Worm (Caenorhabditis elegans): ENCODE measurements around the gene mrps-17.

mrps-17 gene

ce11 chrIII:6420995-6421404, 10.6 kb downstream of the mrps-17 start (continued):
- peak; percentile 30 for TF ChIP-seq nhr-77 (tag; optimal IDR thresholded peaks at IDR 0.05)
- TF ChIP-seq mml-1 (tag; optimal IDR thresholded peaks at IDR 0.05) = no peak
- no peak for TF ChIP-seq ztf-4 (tag; optimal IDR thresholded peaks at IDR 0.05)
- TF ChIP-seq ZK546.5 (tag; optimal IDR thresholded peaks at IDR 0.05) = no peak
- no peak for TF ChIP-seq aly-2 (tag; optimal IDR thresholded peaks at IDR 0.05)

- no peak for TF ChIP-seq hmg-11 (tag; optimal IDR thresholded peaks at IDR 0.05)
- TF ChIP-seq ceh-28 (tag; optimal IDR thresholded peaks at IDR 0.05) = no peak
- no peak for TF ChIP-seq nhr-76 (tag; optimal IDR thresholded peaks at IDR 0.05)
- no peak for TF ChIP-seq nhr-12 (tag; optimal IDR thresholded peaks at IDR 0.05)
- no peak for TF ChIP-seq lin-39 (tag; optimal IDR thresholded peaks at IDR 0.05)
- no peak for TF ChIP-seq tbx-2 (tag; optimal IDR thresholded peaks at IDR 0.05)
- TF ChIP-seq nhr-77 (tag; optimal IDR thresholded peaks at IDR 0.05) = no peak
- no peak for TF ChIP-seq mml-1 (tag; optimal IDR thresholded peaks at IDR 0.05)
- no peak for TF ChIP-seq unc-39 (tag; optimal IDR thresholded peaks at IDR 0.05)
- TF ChIP-seq nhr-25 (tag; optimal IDR thresholded peaks at IDR 0.05) = peak; percentile 61
- TF ChIP-seq pha-4 (tag; optimal IDR thresholded peaks at IDR 0.05) = peak; percentile 28
- TF ChIP-seq nhr-237 (tag; optimal IDR thresholded peaks at IDR 0.05) = no peak
- TF ChIP-seq lin-15B (tag; optimal IDR thresholded peaks at IDR 0.05) = no peak
- TF ChIP-seq nfya-1 (tag; optimal IDR thresholded peaks at IDR 0.05; ENCODE audit: insufficient read depth) = peak; percentile 10
- no peak for TF ChIP-seq fkh-10 (GFP tag; optimal IDR thresholded peaks at IDR 0.05)
- TF ChIP-seq fos-1 (tag; optimal IDR thresholded peaks at IDR 0.05) = no peak
- no peak for TF ChIP-seq R02D3.7 (tag; optimal IDR thresholded peaks at IDR 0.05)
- TF ChIP-seq snpc-4 (tag; optimal IDR thresholded peaks at IDR 0.05) = peak; percentile 30
- TF ChIP-seq pqm-1 (tag; optimal IDR thresholded peaks at IDR 0.05) = no peak
- no peak for TF ChIP-seq elt-3 (tag; optimal IDR thresholded peaks at IDR 0.05)
- peak; percentile 42 for TF ChIP-seq ama-1 (optimal IDR thresholded peaks at IDR 0.05)
- no peak for TF ChIP-seq lsy-12 (tag; optimal IDR thresholded peaks at IDR 0.05)
- TF ChIP-seq elt-2 (tag; optimal IDR thresholded peaks at IDR 0.05) = no peak
- TF ChIP-seq ztf-11 (tag; optimal IDR thresholded peaks at IDR 0.05) = no peak
- TF ChIP-seq daf-12 (tag; optimal IDR thresholded peaks at IDR 0.05) = no peak
- peak; percentile 34 for TF ChIP-seq nhr-23 (tag; optimal IDR thresholded peaks at IDR 0.05)
- TF ChIP-seq aly-2 (tag; optimal IDR thresholded peaks at IDR 0.05) = no peak
- no peak for TF ChIP-seq egl-27 (tag; optimal IDR thresholded peaks at IDR 0.05)
- TF ChIP-seq nhr-28 (tag; optimal IDR thresholded peaks at IDR 0.05) = no peak
- TF ChIP-seq nhr-67 (tag; optimal IDR thresholded peaks at IDR 0.05) = no peak
- TF ChIP-seq ZK546.5 (tag; optimal IDR thresholded peaks at IDR 0.05) = no peak
- TF ChIP-seq unc-62 (GFP tag; optimal IDR thresholded peaks at IDR 0.05) = no peak
- TF ChIP-seq ztf-4 (tag; optimal IDR thresholded peaks at IDR 0.05) = no peak
- TF ChIP-seq elt-1 (tag; optimal IDR thresholded peaks at IDR 0.05) = no peak
- TF ChIP-seq nhr-43 (tag; optimal IDR thresholded peaks at IDR 0.05; ENCODE audit: poor library complexity, severe bottlenecking) = peak; percentile 12
- no peak for TF ChIP-seq ceh-9 (tag; optimal IDR thresholded peaks at IDR 0.05)
- TF ChIP-seq sea-2 (GFP tag; optimal IDR thresholded peaks at IDR 0.05) = no peak
- no peak for TF ChIP-seq nhr-11 (tag; optimal IDR thresholded peaks at IDR 0.05)
- TF ChIP-seq ceh-82 (tag; optimal IDR thresholded peaks at IDR 0.05) = no peak
- no peak for TF ChIP-seq jun-1 (tag; optimal IDR thresholded peaks at IDR 0.05)
- peak; percentile 32 for TF ChIP-seq egl-5 (tag; optimal IDR thresholded peaks at IDR 0.05)
- no peak for TF ChIP-seq zag-1 (tag; optimal IDR thresholded peaks at IDR 0.05)
- no peak for TF ChIP-seq fkh-2 (tag; optimal IDR thresholded peaks at IDR 0.05)
- no peak for TF ChIP-seq mdl-1 (tag; optimal IDR thresholded peaks at IDR 0.05)
- TF ChIP-seq skn-1 (tag; optimal IDR thresholded peaks at IDR 0.05) = no peak
- no peak for TF ChIP-seq eor-1 (tag; optimal IDR thresholded peaks at IDR 0.05)
- no peak for TF ChIP-seq ceh-16 (tag; optimal IDR thresholded peaks at IDR 0.05)
These were observed 11.4 kb downstream of the mrps-17 start for ce11 chrIII:6420201-6420600.

All from whole organism, L3 larva.